Worm (Caenorhabditis elegans): ENCODE results near the gene rpb-8.
A peak's percentile ranks its signal among the peaks of the same experiment; 100 is the strongest.

DNA sequence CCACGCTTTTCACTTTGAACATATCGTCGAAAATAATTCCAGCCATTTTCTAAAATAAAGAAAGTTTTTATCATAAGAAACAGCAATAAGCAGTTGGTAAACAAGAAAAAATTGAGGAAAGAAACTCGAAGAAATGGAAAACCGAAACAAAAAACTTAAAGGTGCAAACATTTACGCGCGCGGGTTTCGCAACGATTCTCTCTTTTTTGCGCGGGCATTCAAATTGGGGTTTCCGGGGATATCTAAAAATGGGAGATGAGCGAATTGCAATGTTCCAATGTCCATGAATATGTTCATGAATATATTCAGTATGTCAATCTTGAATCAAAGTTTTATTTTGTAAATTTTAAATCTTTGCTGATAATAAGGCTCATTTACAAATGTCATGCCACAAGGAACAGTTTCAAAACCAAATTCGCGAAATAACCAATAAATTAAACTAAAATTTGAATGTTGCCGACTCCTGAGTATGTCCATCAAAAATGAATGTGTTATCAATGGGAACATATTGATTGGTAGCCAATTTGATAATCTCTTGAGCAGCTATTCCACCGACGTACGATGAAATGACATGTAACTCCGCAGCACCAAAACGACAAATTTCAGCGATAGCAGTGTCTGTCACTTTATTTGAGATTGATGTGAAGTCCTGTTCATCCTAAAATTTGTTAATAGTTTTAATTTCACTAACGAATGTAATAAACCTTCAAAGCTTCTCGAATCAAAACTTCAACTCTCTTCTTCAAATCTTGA lies at the start of gene rpb-8:
- TF ChIP-seq ZK546.5 (tag; optimal IDR thresholded peaks at IDR 0.05) (no peak), nhr-11 (tag; optimal IDR thresholded peaks at IDR 0.05) (no peak), spr-1 (tag; optimal IDR thresholded peaks at IDR 0.05) (no peak), F44E2.7 (GFP tag; IDR thresholded peaks at IDR 0.05) (no peak), jun-1 (tag; optimal IDR thresholded peaks at IDR 0.05) (no peak), unc-39 (tag; optimal IDR thresholded peaks at IDR 0.05) (no peak), snpc-4 (tag; optimal IDR thresholded peaks at IDR 0.05) (no peak), ama-1 (optimal IDR thresholded peaks at IDR 0.05) (no peak), skn-1 (tag; optimal IDR thresholded peaks at IDR 0.05) (no peak), nhr-237 (tag; optimal IDR thresholded peaks at IDR 0.05) (no peak), lsy-2 (tag; optimal IDR thresholded peaks at IDR 0.05) (peak in 1 of 2 experiments; percentile 76), pqm-1 (tag; optimal IDR thresholded peaks at IDR 0.05) (no peak)

Measured in whole organism, L4 larva.